Worm (Caenorhabditis elegans): ENCODE data around the gene inpp-5K.

inpp-5K gene

ce11 chrIII:8129195-8129594 lies 31.9 kb downstream of the inpp-5K start:
- TF ChIP-seq ceh-6 (GFP tag; optimal IDR thresholded peaks at IDR 0.05), result no peak

ce11 chrIII:8126978-8127377 lies 34.2 kb downstream of the inpp-5K start:
- peak; percentile 37 for TF ChIP-seq sdc-2 (tag; optimal IDR thresholded peaks at IDR 0.05)
- TF ChIP-seq nhr-11 (tag; optimal IDR thresholded peaks at IDR 0.05), result no peak
- peak; percentile 9 for TF ChIP-seq rnt-1 (tag; optimal IDR thresholded peaks at IDR 0.05)
- no peak for TF ChIP-seq fkh-6 (tag; optimal IDR thresholded peaks at IDR 0.05)
- no peak for TF ChIP-seq ceh-19 (GFP tag; optimal IDR thresholded peaks at IDR 0.05)
- no peak for TF ChIP-seq hlh-8 (tag; optimal IDR thresholded peaks at IDR 0.05)
- no peak for TF ChIP-seq lin-11 (tag; optimal IDR thresholded peaks at IDR 0.05)
- no peak for TF ChIP-seq fkh-10 (GFP tag; optimal IDR thresholded peaks at IDR 0.05)
- TF ChIP-seq elt-2 (tag; optimal IDR thresholded peaks at IDR 0.05), result peak; percentile 1
- no peak for TF ChIP-seq elt-4 (tag; optimal IDR thresholded peaks at IDR 0.05)
- no peak for TF ChIP-seq unc-55 (GFP tag; optimal IDR thresholded peaks at IDR 0.05)
- TF ChIP-seq ref-2 (tag; optimal IDR thresholded peaks at IDR 0.05), result peak; percentile 34
- no peak for TF ChIP-seq K02D7.2 (tag; optimal IDR thresholded peaks at IDR 0.05)
- TF ChIP-seq ceh-48 (tag; optimal IDR thresholded peaks at IDR 0.05), result no peak
- no peak for TF ChIP-seq pros-1 (tag; optimal IDR thresholded peaks at IDR 0.05)
- no peak for TF ChIP-seq hlh-6 (tag; optimal IDR thresholded peaks at IDR 0.05)
- TF ChIP-seq tbx-2 (tag; optimal IDR thresholded peaks at IDR 0.05), result peak; percentile 23
- no peak for TF ChIP-seq ceh-45 (GFP tag; IDR thresholded peaks at IDR 0.05)
- TF ChIP-seq Y22D7AL.16 (tag; optimal IDR thresholded peaks at IDR 0.05), result no peak
- no peak for TF ChIP-seq pqm-1 (tag; optimal IDR thresholded peaks at IDR 0.05)
- TF ChIP-seq F13H6.1 (tag; optimal IDR thresholded peaks at IDR 0.05), result no peak
- no peak for TF ChIP-seq ama-1 (optimal IDR thresholded peaks at IDR 0.05)
- TF ChIP-seq ztf-16 (tag; optimal IDR thresholded peaks at IDR 0.05), result no peak
- TF ChIP-seq sox-4 (tag; optimal IDR thresholded peaks at IDR 0.05), result no peak
- no peak for TF ChIP-seq hlh-15 (tag; optimal IDR thresholded peaks at IDR 0.05)
- no peak for TF ChIP-seq ceh-30 (tag; optimal IDR thresholded peaks at IDR 0.05)
- TF ChIP-seq ceh-31 (tag; optimal IDR thresholded peaks at IDR 0.05), result peak; percentile 65
- no peak for TF ChIP-seq nhr-232 (tag; optimal IDR thresholded peaks at IDR 0.05)
- no peak for TF ChIP-seq C08G9.2 (tag; optimal IDR thresholded peaks at IDR 0.05)
- no peak for TF ChIP-seq madf-2 (tag; optimal IDR thresholded peaks at IDR 0.05)
- no peak for TF ChIP-seq fax-1 (tag; optimal IDR thresholded peaks at IDR 0.05)
- TF ChIP-seq npax-4 (tag; optimal IDR thresholded peaks at IDR 0.05), result no peak
- no peak for TF ChIP-seq ceh-22 (tag; optimal IDR thresholded peaks at IDR 0.05)
- TF ChIP-seq unc-42 (tag; optimal IDR thresholded peaks at IDR 0.05), result peak; percentile 32
- TF ChIP-seq lim-6 (tag; optimal IDR thresholded peaks at IDR 0.05), result no peak
- TF ChIP-seq gmeb-2 (tag; optimal IDR thresholded peaks at IDR 0.05), result no peak
- peak; percentile 22 for TF ChIP-seq hlh-30 (tag; optimal IDR thresholded peaks at IDR 0.05; ENCODE audit: insufficient read depth)
- peak; percentile 15 for TF ChIP-seq nfya-1 (tag; optimal IDR thresholded peaks at IDR 0.05)
- no peak for TF ChIP-seq pha-4 (tag; optimal IDR thresholded peaks at IDR 0.05)
- TF ChIP-seq ceh-18 (tag; optimal IDR thresholded peaks at IDR 0.05), result peak; percentile 21
- no peak for TF ChIP-seq hlh-13 (GFP tag; optimal IDR thresholded peaks at IDR 0.05)
- TF ChIP-seq odd-2 (tag; optimal IDR thresholded peaks at IDR 0.05), result no peak
- TF ChIP-seq ceh-2 (tag; optimal IDR thresholded peaks at IDR 0.05), result peak; percentile 28
- TF ChIP-seq tbx-7 (tag; optimal IDR thresholded peaks at IDR 0.05), result no peak
- no peak for TF ChIP-seq K09A11.1 (tag; optimal IDR thresholded peaks at IDR 0.05; ENCODE audit: insufficient read depth)
- peak; percentile 57 for TF ChIP-seq syd-9 (tag; optimal IDR thresholded peaks at IDR 0.05)
- TF ChIP-seq pax-1 (tag; optimal IDR thresholded peaks at IDR 0.05), result no peak
- TF ChIP-seq pat-9 (tag; optimal IDR thresholded peaks at IDR 0.05), result no peak
- no peak for TF ChIP-seq eyg-1 (tag; optimal IDR thresholded peaks at IDR 0.05)
- no peak for TF ChIP-seq ceh-24 (tag; optimal IDR thresholded peaks at IDR 0.05)
- peak; percentile 29 for TF ChIP-seq ceh-14 (tag; optimal IDR thresholded peaks at IDR 0.05)
- no peak for TF ChIP-seq zip-5 (tag; optimal IDR thresholded peaks at IDR 0.05)
